Fruit fly (Drosophila melanogaster) whole organism: Measurements from ENCODE around the gene Tctp.

Source experiments
- CG8478 ChIP-seq: fragments of >200 bp; optimal IDR thresholded peaks from 2 replicates; lab custom pipeline; 2018; ENCODE audit warnings: inconsistent platforms
- Dll ChIP-seq: fragments of >200 bp; optimal IDR thresholded peaks from 2 replicates; lab custom pipeline; 2017
- EcR ChIP-seq, 2 experiments: fragments of >200 bp; optimal IDR thresholded peaks; 2 replicates each; lab custom pipeline; 2017; ENCODE audit warnings: missing biosample characterization in 2 of 2, missing genetic modification characterization in 2 of 2, missing genetic modification reagents in 2 of 2
- pan ChIP-seq: fragments of >200 bp; optimal IDR thresholded peaks from 2 replicates; lab custom pipeline; 2017
- psq ChIP-seq: fragments of >200 bp; optimal IDR thresholded peaks from 2 replicates; lab custom pipeline; 2017
- usp ChIP-seq: fragments of >200 bp; optimal IDR thresholded peaks from 2 replicates; lab custom pipeline; 2017; ENCODE audit warnings: missing biosample characterization, missing genetic modification characterization, mixed read lengths

- TF ChIP-seq CG8478 (lab: Kevin White, UChicago) (no peak), psq (lab: Kevin White, UChicago) (no peak), usp (GFP tag; lab: Kevin White, UChicago) (no peak), EcR (GFP tag; optimal IDR thresholded peaks at IDR 0.05; lab: Kevin White, UChicago) (no peak), pan (lab: Kevin White, UChicago) (no peak), Dll (lab: Kevin White, UChicago) (no peak)
These were observed 47.5 kb downstream of the Tctp start for dm6 chr3R:11257537-11257936.
